Worm (Caenorhabditis elegans): Measurements from ENCODE around the gene F41C3.1.
A peak's percentile ranks its signal among the peaks of the same experiment; 100 is the strongest.

DNA sequence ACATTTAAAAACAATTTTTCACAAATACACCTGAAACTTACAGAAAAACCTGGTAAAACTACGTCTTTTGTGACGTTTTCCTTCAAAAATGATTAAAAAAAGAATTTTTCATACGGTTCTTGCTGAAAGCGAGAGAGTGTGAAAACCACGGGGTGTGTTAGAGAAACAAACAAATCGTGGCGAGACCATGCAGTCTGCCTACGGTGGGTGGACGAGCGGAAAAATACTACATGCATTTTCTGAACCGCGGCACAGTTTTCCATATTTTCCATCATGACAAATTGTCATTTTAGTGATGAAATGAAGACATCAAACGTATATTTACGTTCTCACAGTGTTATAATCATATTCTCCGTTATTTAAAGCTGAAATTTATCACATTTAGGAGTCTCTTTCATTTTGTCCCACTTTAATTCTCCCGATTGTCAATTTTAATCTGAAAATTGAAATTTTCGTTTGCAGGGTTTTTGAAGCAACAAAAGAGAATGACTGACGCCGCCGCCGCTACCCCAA is 45.7 kb upstream of the F41C3.1 start, which contains the start of the genes F10G7.9 and tsn-1:
- no peak for TF ChIP-seq him-1 (tag; optimal IDR thresholded peaks at IDR 0.05)
- TF ChIP-seq W03F9.2 (tag; optimal IDR thresholded peaks at IDR 0.05) = peak; percentile 88
- TF ChIP-seq dao-5 (tag; optimal IDR thresholded peaks at IDR 0.05) = no peak
